Worm (Caenorhabditis elegans): Measurements from ENCODE around the gene srlf-19.
A peak's percentile ranks its signal among the peaks of the same experiment; 100 is the strongest.

srlf-19 gene

DNA sequence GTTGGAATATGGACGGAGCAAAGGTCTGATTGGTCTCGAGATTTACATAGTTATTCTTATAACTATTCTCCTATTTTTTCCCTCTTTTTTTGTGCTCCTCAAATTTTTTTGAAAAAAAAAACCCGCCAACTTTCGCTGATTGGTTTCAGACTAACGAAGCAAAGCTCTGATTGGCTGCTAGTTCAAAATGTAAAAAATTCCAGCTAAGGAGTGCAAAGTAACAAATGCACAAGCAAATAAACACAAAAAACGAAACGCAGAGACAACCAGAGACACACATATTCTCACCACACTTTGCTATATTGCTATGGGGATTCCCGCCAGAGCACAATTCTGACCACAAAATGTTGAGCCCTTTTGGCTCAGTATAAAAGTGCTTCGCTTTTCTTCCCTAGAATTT is 7.9 kb upstream of the srlf-19 start, which contains the start of gene T01G6.1 (continued):
- no peak for TF ChIP-seq unc-62 (GFP tag; optimal IDR thresholded peaks at IDR 0.05)
- no peak for TF ChIP-seq let-526 (GFP tag; IDR thresholded peaks at IDR 0.05)

- no peak for TF ChIP-seq lin-35 (GFP tag; optimal IDR thresholded peaks at IDR 0.05)
- no peak for TF ChIP-seq hsf-1 (GFP tag; IDR thresholded peaks at IDR 0.05)
- TF ChIP-seq B0261.1 (tag; optimal IDR thresholded peaks at IDR 0.05): no peak
- no peak for TF ChIP-seq tbp1 (GFP tag; optimal IDR thresholded peaks at IDR 0.05)
- TF ChIP-seq let-526 (GFP tag; IDR thresholded peaks at IDR 0.05): no peak
- TF ChIP-seq zfh-2 (GFP tag; conservative IDR thresholded peaks at IDR 0.05): peak; percentile 73
- no peak for TF ChIP-seq let-607 (tag; optimal IDR thresholded peaks at IDR 0.05)
- TF ChIP-seq nfya-1 (tag; optimal IDR thresholded peaks at IDR 0.05; ENCODE audit: borderline replicate concordance, insufficient read depth): no peak
- no peak for TF ChIP-seq cebp-2 (GFP tag; IDR thresholded peaks at IDR 0.05)
- TF ChIP-seq D2030.7 (GFP tag; IDR thresholded peaks at IDR 0.05): no peak
- no peak for TF ChIP-seq madf-8 (GFP tag; conservative IDR thresholded peaks at IDR 0.05)
- TF ChIP-seq snpc-4 (GFP tag; optimal IDR thresholded peaks at IDR 0.05): no peak
- TF ChIP-seq snpc-4 (tag; optimal IDR thresholded peaks at IDR 0.05): peak in 1 of 4 experiments; percentile 1
- TF ChIP-seq ceh-40 (GFP tag; IDR thresholded peaks at IDR 0.05): no peak
- no peak for TF ChIP-seq gei-17 (GFP tag; optimal IDR thresholded peaks at IDR 0.05)
- TF ChIP-seq tlf-1 (GFP tag; optimal IDR thresholded peaks at IDR 0.05): no peak
These were observed 4.8 kb upstream of the srlf-19 start for ce11 chrV:500535-500934.

- TF ChIP-seq T26A5.8 (tag; optimal IDR thresholded peaks at IDR 0.05) (no peak), C06A6.2 (GFP tag; conservative IDR thresholded peaks at IDR 0.05) (no peak), hsf-1 (GFP tag; IDR thresholded peaks at IDR 0.05) (no peak), B0035.1 (tag; optimal IDR thresholded peaks at IDR 0.05) (no peak), chd-7 (tag; optimal IDR thresholded peaks at IDR 0.05) (no peak), let-526 (GFP tag; IDR thresholded peaks at IDR 0.05) (no peak), T07F8.4 (tag; optimal IDR thresholded peaks at IDR 0.05) (no peak), atf-7 (tag; optimal IDR thresholded peaks at IDR 0.05) (no peak), nhr-179 (tag; optimal IDR thresholded peaks at IDR 0.05) (no peak), hlh-12 (tag; optimal IDR thresholded peaks at IDR 0.05) (no peak)
These were observed 4.1 kb upstream of the srlf-19 start, which contains the start of gene str-256 for ce11 chrV:501230-501629. Gene str-256 (minus strand): TSS chrV:501330.

ce11 chrV:502803-503273 is 2.5 kb upstream of the srlf-19 start, which contains the start of gene T01G6.10:
Gene T01G6.10 (minus strand): TSS chrV:503223.
- TF ChIP-seq dpff-1 (tag; optimal IDR thresholded peaks at IDR 0.05): no peak
- TF ChIP-seq let-526 (GFP tag; IDR thresholded peaks at IDR 0.05): no peak
- no peak for TF ChIP-seq ceh-27 (GFP tag; optimal IDR thresholded peaks at IDR 0.05)
- TF ChIP-seq T07F8.4 (tag; optimal IDR thresholded peaks at IDR 0.05): no peak
- TF ChIP-seq F57A8.1 (GFP tag; optimal IDR thresholded peaks at IDR 0.05): no peak
- TF ChIP-seq egrh-3 (GFP tag; IDR thresholded peaks at IDR 0.05): no peak
- no peak for TF ChIP-seq attf-6 (GFP tag; IDR thresholded peaks at IDR 0.05)
- no peak for TF ChIP-seq chd-7 (tag; optimal IDR thresholded peaks at IDR 0.05)
- no peak for TF ChIP-seq tbp1 (GFP tag; optimal IDR thresholded peaks at IDR 0.05)
- no peak for TF ChIP-seq hmg-1.2 (GFP tag; IDR thresholded peaks at IDR 0.05)
- TF ChIP-seq madf-3 (GFP tag; IDR thresholded peaks at IDR 0.05): no peak
- no peak for TF ChIP-seq ceh-79 (tag; optimal IDR thresholded peaks at IDR 0.05)
- TF ChIP-seq F33H1.4 (GFP tag; IDR thresholded peaks at IDR 0.05): no peak
- TF ChIP-seq nfyb-1 (GFP tag; IDR thresholded peaks at IDR 0.05): no peak
- TF ChIP-seq nhr-179 (tag; optimal IDR thresholded peaks at IDR 0.05): no peak
- TF ChIP-seq mcd-1 (GFP tag; IDR thresholded peaks at IDR 0.05): no peak
- TF ChIP-seq xnd-1 (tag; optimal IDR thresholded peaks at IDR 0.05): no peak
- TF ChIP-seq him-1 (tag; optimal IDR thresholded peaks at IDR 0.05): no peak
- no peak for TF ChIP-seq athp-1 (tag; optimal IDR thresholded peaks at IDR 0.05)
- no peak for TF ChIP-seq B0035.1 (tag; optimal IDR thresholded peaks at IDR 0.05)
